Worm (Caenorhabditis elegans) whole organism, L4 larva: ENCODE measurements around the gene str-175.

Experiments
- daf-16 ChIP-seq, 3 experiments: sonication (generic microtip); optimal IDR thresholded peaks; 2 replicates each; lab custom pipeline; 2016 to 2017; ENCODE audit warnings: missing genetic modification characterization in 3 of 3, missing genetic modification reagents in 3 of 3, mild to moderate bottlenecking in 2 of 3, missing compliant biosample characterization in 2 of 3, missing biosample characterization in 1 of 3, moderate library complexity in 1 of 3
- dmd-8 ChIP-seq: fragments of 200-800 bp; sonication (Bioruptor generic); IDR thresholded peaks from 2 replicates; pipeline ENCODE4 v1.3.6; 2022; ENCODE audit warnings: missing genetic modification characterization, missing compliant biosample characterization
- gei-8 ChIP-seq: fragments of 200-800 bp; sonication (Bioruptor generic); optimal IDR thresholded peaks from 2 replicates; lab custom pipeline; 2018; ENCODE audit warnings: mild to moderate bottlenecking, missing genetic modification characterization, missing compliant biosample characterization
- lir-3 ChIP-seq: sonication (generic microtip); optimal IDR thresholded peaks from 2 replicates; lab custom pipeline; 2016; ENCODE audit warnings: mild to moderate bottlenecking, missing genetic modification characterization, missing compliant biosample characterization
- nhr-28 ChIP-seq: fragments of 150-350 bp; optimal IDR thresholded peaks from 2 replicates; lab custom pipeline; 2014; ENCODE audit warnings: missing biosample characterization, missing genetic modification characterization
- nhr-76 ChIP-seq: fragments of 150-350 bp; optimal IDR thresholded peaks from 2 replicates; lab custom pipeline; 2014; ENCODE audit warnings: missing biosample characterization, missing genetic modification characterization
- pha-4 ChIP-seq, 2 experiments: fragments of 150-350 bp in 1 of 2; fragments of 200-800 bp in 1 of 2; sonication (Bioruptor generic) in 1 of 2; IDR thresholded peaks in 1 of 2; optimal IDR thresholded peaks in 1 of 2; 2 replicates each; pipeline versions ENCODE4 v1.3.6 to Lab custom; 2014 to 2022; ENCODE audit warnings: missing genetic modification characterization in 2 of 2, missing genetic modification reagents in 2 of 2, missing biosample characterization in 1 of 2, missing compliant biosample characterization in 1 of 2

DNA sequence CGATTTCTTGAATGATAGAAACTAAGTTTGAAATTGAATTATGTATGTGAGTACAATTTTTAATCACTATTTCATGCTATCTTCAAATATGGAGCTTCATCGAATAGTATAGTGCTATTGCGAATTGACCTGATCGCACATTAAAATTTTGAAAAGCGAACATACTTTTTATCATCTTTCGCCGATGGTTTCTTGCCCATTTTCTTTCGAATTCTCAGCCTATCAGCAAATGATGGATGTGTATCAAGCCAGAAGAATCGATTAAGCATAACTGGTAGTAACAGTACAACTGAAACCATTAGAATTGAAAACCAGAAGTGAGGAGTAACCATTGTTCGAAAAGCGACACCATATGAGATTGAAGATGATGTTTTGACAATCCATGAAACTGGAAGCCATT is 40.8 kb downstream of the str-175 start:
- TF ChIP-seq nhr-28 (tag; lab: Kevin White, UChicago) (no peak), daf-16 (GFP tag; optimal IDR thresholded peaks at IDR 0.05; lab: Kevin White, UChicago) (no peak), daf-16 (tag; optimal IDR thresholded peaks at IDR 0.05; lab: Kevin White, UChicago) (no peak), nhr-76 (tag; lab: Kevin White, UChicago) (no peak), gei-8 (GFP tag; lab: Kevin White, UChicago) (no peak), lir-3 (tag; lab: Kevin White, UChicago) (no peak), dmd-8 (GFP tag; lab: Robert Waterston, UW) (no peak), pha-4 (GFP tag; IDR thresholded peaks at IDR 0.05; lab: Robert Waterston, UW) (no peak), pha-4 (tag; optimal IDR thresholded peaks at IDR 0.05; lab: Kevin White, UChicago) (no peak)
